Fruit fly (Drosophila melanogaster) whole organism, embryonic: ENCODE results near the gene dgt2.
A peak's percentile ranks its signal among the peaks of the same experiment; 100 is the strongest.

ENCODE experiments used
- Abd-B ChIP-seq: fragments of 200-800 bp; sonication (Bioruptor generic); optimal IDR thresholded peaks from 2 replicates; lab custom pipeline; 2018; ENCODE audit warnings: missing biosample characterization, mild to moderate bottlenecking, missing genetic modification characterization, moderate library complexity
- Atf6 ChIP-seq: fragments of 200-800 bp; sonication (Bioruptor generic); IDR thresholded peaks from 2 replicates; pipeline ENCODE4 v1.3.6; 2022; ENCODE audit warnings: missing biosample characterization, missing genetic modification characterization
- BtbVII ChIP-seq: fragments of 200-800 bp; sonication (Bioruptor generic); optimal IDR thresholded peaks from 3 replicates; lab custom pipeline; 2017; ENCODE audit warnings: missing biosample characterization, mild to moderate bottlenecking, missing genetic modification characterization
- CG10979 ChIP-seq: fragments of 200-800 bp; sonication (Bioruptor generic); optimal IDR thresholded peaks from 2 replicates; lab custom pipeline; 2018; ENCODE audit warnings: missing biosample characterization, mild to moderate bottlenecking, missing genetic modification characterization, moderate library complexity
- CG11085 ChIP-seq: fragments of 200-800 bp; sonication (Bioruptor generic); IDR thresholded peaks from 2 replicates; pipeline ENCODE4 v1.3.6; 2022; ENCODE audit warnings: missing biosample characterization, missing genetic modification characterization
- CG12104 ChIP-seq: fragments of 200-800 bp; sonication (Bioruptor generic); optimal IDR thresholded peaks from 3 replicates; lab custom pipeline; 2016; ENCODE audit warnings: missing biosample characterization, missing genetic modification characterization
- CG12299 ChIP-seq: fragments of 200-800 bp; sonication (Bioruptor generic); optimal IDR thresholded peaks from 2 replicates; lab custom pipeline; 2018; ENCODE audit warnings: missing biosample characterization, mild to moderate bottlenecking, missing genetic modification characterization
- CG12744 ChIP-seq: fragments of 200-800 bp; sonication (Bioruptor generic); optimal IDR thresholded peaks from 2 replicates; lab custom pipeline; 2016; ENCODE audit warnings: missing biosample characterization, missing genetic modification characterization
- CG14050 ChIP-seq: fragments of 200-800 bp; sonication (Bioruptor generic); IDR thresholded peaks from 3 replicates; pipeline ENCODE4 v1.3.6; 2022; ENCODE audit warnings: missing biosample characterization, missing genetic modification characterization
- CG15073 ChIP-seq: fragments of 200-800 bp; sonication (Bioruptor generic); optimal IDR thresholded peaks from 2 replicates; lab custom pipeline; 2016; ENCODE audit warnings: missing biosample characterization, missing genetic modification characterization
- CG1529 ChIP-seq: fragments of 200-800 bp; sonication (Bioruptor generic); optimal IDR thresholded peaks from 3 replicates; lab custom pipeline; 2018; ENCODE audit warnings: missing biosample characterization, missing genetic modification characterization
- CG17361 ChIP-seq: fragments of 200-800 bp; sonication (Bioruptor generic); IDR thresholded peaks from 3 replicates; pipeline ENCODE4 v1.3.6; 2022; ENCODE audit warnings: missing biosample characterization, missing genetic modification characterization
- CG17829 ChIP-seq: fragments of 200-800 bp; optimal IDR thresholded peaks from 2 replicates; lab custom pipeline; 2019; ENCODE audit warnings: missing biosample characterization, mild to moderate bottlenecking, missing genetic modification characterization, moderate library complexity
- CG2678 ChIP-seq: fragments of 200-800 bp; sonication (Bioruptor generic); optimal IDR thresholded peaks from 3 replicates; lab custom pipeline; 2019; ENCODE audit warnings: missing biosample characterization, mild to moderate bottlenecking, missing genetic modification characterization, moderate library complexity
- CG30020 ChIP-seq: fragments of 200-800 bp; optimal IDR thresholded peaks from 2 replicates; lab custom pipeline; 2019; ENCODE audit warnings: missing biosample characterization, mild to moderate bottlenecking, missing genetic modification characterization, moderate library complexity
- CG30431 ChIP-seq: fragments of 200-800 bp; sonication (Bioruptor generic); optimal IDR thresholded peaks from 2 replicates; lab custom pipeline; 2017; ENCODE audit warnings: missing biosample characterization, missing genetic modification characterization
- CG32532 ChIP-seq: fragments of 200-800 bp; sonication (Bioruptor generic); IDR thresholded peaks from 2 replicates; pipeline ENCODE4 v1.3.6; 2022; ENCODE audit warnings: missing biosample characterization, missing genetic modification characterization
- CG33213 ChIP-seq: fragments of 200-800 bp; sonication (Bioruptor generic); optimal IDR thresholded peaks from 3 replicates; lab custom pipeline; 2016; ENCODE audit warnings: missing biosample characterization, missing genetic modification characterization
- CG7928 ChIP-seq: fragments of 200-800 bp; sonication (Bioruptor generic); optimal IDR thresholded peaks from 2 replicates; lab custom pipeline; 2017; ENCODE audit warnings: missing biosample characterization, mild to moderate bottlenecking, missing genetic modification characterization
- CrebB ChIP-seq: fragments of 200-800 bp; sonication (Bioruptor generic); optimal IDR thresholded peaks from 3 replicates; lab custom pipeline; 2018; ENCODE audit warnings: missing biosample characterization, mild to moderate bottlenecking, missing genetic modification characterization
- Deaf1 ChIP-seq: fragments of 200-800 bp; optimal IDR thresholded peaks from 3 replicates; lab custom pipeline; 2019; ENCODE audit warnings: missing biosample characterization, mild to moderate bottlenecking, missing genetic modification characterization, moderate library complexity
- E2f1 ChIP-seq: fragments of 200-800 bp; sonication (Bioruptor generic); IDR thresholded peaks from 2 replicates; pipeline ENCODE4 v1.3.6; 2022; ENCODE audit warnings: missing biosample characterization, missing genetic modification characterization
- Fer1 ChIP-seq: fragments of 200-800 bp; sonication (Bioruptor generic); optimal IDR thresholded peaks from 2 replicates; lab custom pipeline; 2017; ENCODE audit warnings: missing biosample characterization, mild to moderate bottlenecking, missing genetic modification characterization
- Fer2 ChIP-seq: fragments of 200-800 bp; sonication (Bioruptor generic); optimal IDR thresholded peaks from 2 replicates; lab custom pipeline; 2018; ENCODE audit warnings: missing biosample characterization, mild to moderate bottlenecking, missing genetic modification characterization, moderate library complexity
- H2.0 ChIP-seq: fragments of 200-800 bp; sonication (Bioruptor generic); IDR thresholded peaks from 2 replicates; pipeline ENCODE4 v1.3.6; 2022; ENCODE audit warnings: missing biosample characterization, missing genetic modification characterization
- HLHmδ ChIP-seq: fragments of 200-800 bp; sonication (Bioruptor generic); optimal IDR thresholded peaks from 2 replicates; lab custom pipeline; 2018; ENCODE audit warnings: missing biosample characterization, mild to moderate bottlenecking, missing genetic modification characterization, moderate library complexity
- Hmr ChIP-seq: fragments of 200-800 bp; sonication (Bioruptor generic); optimal IDR thresholded peaks from 3 replicates; lab custom pipeline; 2017; ENCODE audit warnings: mild to moderate bottlenecking, missing biosample characterization, missing genetic modification reagents, missing genetic modification characterization
- Hr51 ChIP-seq, 2 experiments: fragments of 200-800 bp; sonication (Bioruptor generic); optimal IDR thresholded peaks; 2 replicates in 1 of 2; 3 replicates in 1 of 2; lab custom pipeline; 2016 to 2018; ENCODE audit warnings: missing biosample characterization in 2 of 2, missing genetic modification characterization in 2 of 2, mild to moderate bottlenecking in 1 of 2, moderate library complexity in 1 of 2
- Max ChIP-seq: fragments of 200-800 bp; sonication (Bioruptor generic); optimal IDR thresholded peaks from 2 replicates; lab custom pipeline; 2016; ENCODE audit warnings: missing biosample characterization, mild to moderate bottlenecking, missing genetic modification characterization
- Meics ChIP-seq: fragments of 200-800 bp; sonication (Bioruptor generic); optimal IDR thresholded peaks from 2 replicates; lab custom pipeline; 2017; ENCODE audit warnings: missing biosample characterization, mild to moderate bottlenecking, missing genetic modification characterization
- Mrtf ChIP-seq: fragments of 200-800 bp; sonication (Bioruptor generic); IDR thresholded peaks from 3 replicates; pipeline ENCODE4 v1.3.6; 2022; ENCODE audit warnings: missing biosample characterization, missing genetic modification characterization
- NfI ChIP-seq: fragments of 200-800 bp; sonication (Bioruptor generic); optimal IDR thresholded peaks from 3 replicates; lab custom pipeline; 2018; ENCODE audit warnings: missing biosample characterization, mild to moderate bottlenecking, missing genetic modification characterization, moderate library complexity
- Ravus ChIP-seq: fragments of 200-800 bp; sonication (Bioruptor generic); IDR thresholded peaks from 2 replicates; pipeline ENCODE4 v1.3.6; 2022; ENCODE audit warnings: missing biosample characterization, missing genetic modification characterization
- Sox102F ChIP-seq: fragments of 200-800 bp; sonication (Bioruptor generic); optimal IDR thresholded peaks from 2 replicates; lab custom pipeline; 2018; ENCODE audit warnings: missing biosample characterization, mild to moderate bottlenecking, missing genetic modification characterization, moderate library complexity
- ase ChIP-seq: fragments of 200-800 bp; sonication (Bioruptor generic); IDR thresholded peaks from 3 replicates; pipeline ENCODE4 v1.3.6; 2022; ENCODE audit warnings: missing biosample characterization, missing genetic modification characterization
- bigmax ChIP-seq: fragments of 200-800 bp; sonication (Bioruptor generic); optimal IDR thresholded peaks from 2 replicates; lab custom pipeline; 2018; ENCODE audit warnings: missing biosample characterization, mild to moderate bottlenecking, missing genetic modification characterization
- br ChIP-seq: fragments of >200 bp; optimal IDR thresholded peaks from 2 replicates; lab custom pipeline; 2017
- btn ChIP-seq: fragments of 200-800 bp; sonication (Bioruptor generic); optimal IDR thresholded peaks from 2 replicates; lab custom pipeline; 2016; ENCODE audit warnings: missing biosample characterization, missing genetic modification characterization
- esg ChIP-seq: fragments of 200-800 bp; sonication (Bioruptor generic); conservative IDR thresholded peaks from 2 replicates; pipeline ENCODE4 v1.3.6; 2022; ENCODE audit warnings: missing biosample characterization, missing genetic modification characterization
- fd3F ChIP-seq: fragments of 200-800 bp; sonication (Bioruptor generic); optimal IDR thresholded peaks from 2 replicates; lab custom pipeline; 2018; ENCODE audit warnings: missing biosample characterization, mild to moderate bottlenecking, missing genetic modification characterization, moderate library complexity
- ftz-f1 ChIP-seq: fragments of 200-800 bp; sonication (Bioruptor generic); optimal IDR thresholded peaks from 2 replicates; lab custom pipeline; 2016; ENCODE audit warnings: missing biosample characterization, missing genetic modification characterization
- lab ChIP-seq: fragments of 200-800 bp; sonication (Bioruptor generic); optimal IDR thresholded peaks from 3 replicates; lab custom pipeline; 2017; ENCODE audit warnings: missing biosample characterization, missing genetic modification characterization, mild to moderate bottlenecking, moderate library complexity, missing genetic modification reagents
- lmd ChIP-seq: fragments of 200-800 bp; sonication (Bioruptor generic); IDR thresholded peaks from 2 replicates; pipeline ENCODE4 v1.3.6; 2022; ENCODE audit warnings: missing biosample characterization, missing genetic modification characterization
- pzg ChIP-seq: fragments of 200-800 bp; sonication (Bioruptor generic); optimal IDR thresholded peaks from 3 replicates; lab custom pipeline; 2018; ENCODE audit warnings: missing biosample characterization, mild to moderate bottlenecking, missing genetic modification characterization, moderate library complexity
- sens-2 ChIP-seq: fragments of 200-800 bp; sonication (Bioruptor generic); IDR thresholded peaks from 2 replicates; pipeline ENCODE4 v1.3.6; 2022; ENCODE audit warnings: missing biosample characterization, missing genetic modification characterization
- sob ChIP-seq: fragments of 200-800 bp; sonication (Bioruptor generic); IDR thresholded peaks from 2 replicates; pipeline ENCODE4 v1.3.6; 2022; ENCODE audit warnings: missing biosample characterization, missing genetic modification characterization
- ssp ChIP-seq: fragments of 200-800 bp; sonication (Bioruptor generic); IDR thresholded peaks from 2 replicates; pipeline ENCODE4 v1.3.6; 2022; ENCODE audit warnings: missing biosample characterization, missing genetic modification characterization
- unc-4 ChIP-seq: fragments of 200-800 bp; sonication (Bioruptor generic); IDR thresholded peaks from 2 replicates; pipeline ENCODE4 v1.3.6; 2022; ENCODE audit warnings: missing biosample characterization, missing genetic modification characterization; ENCODE audit not compliant: partially characterized antibody
- vvl ChIP-seq: fragments of 200-800 bp; sonication (Bioruptor generic); IDR thresholded peaks from 2 replicates; pipeline ENCODE4 v1.3.6; 2022; ENCODE audit warnings: missing biosample characterization, missing genetic modification characterization
- wek ChIP-seq: fragments of 200-800 bp; sonication (Bioruptor generic); optimal IDR thresholded peaks from 3 replicates; lab custom pipeline; 2018; ENCODE audit warnings: missing biosample characterization, mild to moderate bottlenecking, missing genetic modification characterization, moderate library complexity
- zfh1 ChIP-seq: fragments of 200-800 bp; sonication (Bioruptor generic); IDR thresholded peaks from 3 replicates; pipeline ENCODE4 v1.3.6; 2022; ENCODE audit warnings: missing biosample characterization, missing genetic modification characterization

The dgt2 gene

dm6 chr2L:12010100-12010876 lies 20.6 kb downstream of the dgt2 start (continued):
- TF ChIP-seq Atf6 (GFP tag; lab: Robert Waterston, UW) (no peak), CG33213 (no peak), H2.0 (no peak), CG17361 (GFP tag; lab: Robert Waterston, UW) (no peak), zfh1 (GFP tag; lab: Robert Waterston, UW) (no peak), CG12104 (GFP tag; lab: Kevin White, UChicago) (no peak), CG7928 (GFP tag; lab: Kevin White, UChicago) (no peak), btn (no peak), pzg (GFP tag; lab: Kevin White, UChicago) (peak; percentile 5), ftz-f1 (GFP tag; lab: Kevin White, UChicago) (peak; percentile 97), CG12744 (GFP tag; lab: Kevin White, UChicago) (no peak), NfI (GFP tag; lab: Kevin White, UChicago) (no peak), Fer1 (GFP tag; lab: Kevin White, UChicago) (peak; percentile 60), ase (GFP tag; lab: Robert Waterston, UW) (no peak), bigmax (GFP tag; lab: Kevin White, UChicago) (no peak), lab (peak; percentile 45), CG14050 (GFP tag; lab: Robert Waterston, UW) (no peak), fd3F (GFP tag; lab: Kevin White, UChicago) (no peak), sob (GFP tag; lab: Robert Waterston, UW) (no peak), CG11085 (no peak), HLHmδ (GFP tag; lab: Kevin White, UChicago) (peak; percentile 68), Ravus (GFP tag; lab: Robert Waterston, UW) (no peak), br (no peak), CG32532 (GFP tag; lab: Robert Waterston, UW) (no peak), sens-2 (GFP tag; lab: Robert Waterston, UW) (no peak), CrebB (tag; lab: Kevin White, UChicago) (no peak), esg (GFP tag; lab: Robert Waterston, UW) (no peak), CG15073 (GFP tag; lab: Kevin White, UChicago) (no peak), Fer2 (tag; lab: Kevin White, UChicago) (no peak), Max (no peak), CG10979 (tag; lab: Kevin White, UChicago) (no peak), Hr51 (GFP tag; optimal IDR thresholded peaks at IDR 0.05; lab: Kevin White, UChicago) (peak in 1 of 2 experiments; percentile 44), Deaf1 (peak; percentile 79), Sox102F (GFP tag; lab: Kevin White, UChicago) (no peak), wek (peak; percentile 43), E2f1 (GFP tag; lab: Robert Waterston, UW) (no peak), CG2678 (tag; lab: Kevin White, UChicago) (no peak), unc-4 (no peak), ssp (GFP tag; lab: Robert Waterston, UW) (no peak), CG1529 (GFP tag; lab: Kevin White, UChicago) (peak; percentile 23), CG30020 (tag; lab: Kevin White, UChicago) (no peak), vvl (GFP tag; lab: Robert Waterston, UW) (no peak), CG12299 (no peak), Hmr (GFP tag; lab: Kevin White, UChicago) (peak; percentile 84), lmd (no peak), CG17829 (tag; lab: Kevin White, UChicago) (no peak), BtbVII (GFP tag; lab: Kevin White, UChicago) (peak; percentile 11), Meics (GFP tag; lab: Kevin White, UChicago) (no peak), Abd-B (GFP tag; lab: Kevin White, UChicago) (no peak), CG30431 (no peak), Mrtf (GFP tag; lab: Robert Waterston, UW) (no peak)
